Fruit fly (Drosophila melanogaster): ENCODE results near the gene Zmynd8.

The Zmynd8 gene

dm6 chr3R:31718967-31719366 lies 49.7 kb downstream of the Zmynd8 start:
- TF ChIP-seq nom (GFP tag; optimal IDR thresholded peaks at IDR 0.05) (peak; percentile 54), scrt (GFP tag; optimal IDR thresholded peaks at IDR 0.05) (no peak)

dm6 chr3R:31719497-31719896 lies 50.2 kb downstream of the Zmynd8 start:
- TF ChIP-seq cwo (GFP tag; optimal IDR thresholded peaks at IDR 0.05) (no peak), chinmo (GFP tag; IDR thresholded peaks at IDR 0.05; ENCODE audit: partially characterized antibody) (no peak), CG1233 (GFP tag; optimal IDR thresholded peaks at IDR 0.05) (no peak), her (GFP tag; optimal IDR thresholded peaks at IDR 0.05) (no peak), gcm (GFP tag; optimal IDR thresholded peaks at IDR 0.05) (peak; percentile 41), CG8765 (GFP tag; IDR thresholded peaks at IDR 0.05) (no peak), CG10321 (GFP tag; IDR thresholded peaks at IDR 0.05) (no peak), z (GFP tag; IDR thresholded peaks at IDR 0.05) (no peak), ttk (GFP tag; IDR thresholded peaks at IDR 0.05) (peak; percentile 30; the same call in 1 of the 2 replicates), slbo (GFP tag; IDR thresholded peaks at IDR 0.05) (0 out of 2 replicates have a peak, but pooled peaks have one; percentile 14), CG7745 (tag; optimal IDR thresholded peaks at IDR 0.05) (no peak), zen2 (GFP tag; IDR thresholded peaks at IDR 0.05; ENCODE audit: partially characterized antibody) (no peak), CG17361 (GFP tag; IDR thresholded peaks at IDR 0.05) (no peak), CG17802 (tag; optimal IDR thresholded peaks at IDR 0.05) (no peak), CG10366 (GFP tag; IDR thresholded peaks at IDR 0.05) (0 out of 2 replicates have a peak, but pooled peaks have one; percentile 16), sr (GFP tag; IDR thresholded peaks at IDR 0.05) (peak; percentile 75; the same call in 2 of the 3 replicates), tll (GFP tag; optimal IDR thresholded peaks at IDR 0.05) (no peak), pzg (GFP tag; optimal IDR thresholded peaks at IDR 0.05) (no peak), CG9727 (GFP tag; optimal IDR thresholded peaks at IDR 0.05) (no peak), crol (GFP tag; IDR thresholded peaks at IDR 0.05) (peak; percentile 54), CG11085 (GFP tag; IDR thresholded peaks at IDR 0.05) (no peak), lov (optimal IDR thresholded peaks at IDR 0.05) (no peak), lov (GFP tag; IDR thresholded peaks at IDR 0.05) (0 out of 3 replicates have a peak, but pooled peaks have one; percentile 29), tup (GFP tag; optimal IDR thresholded peaks at IDR 0.05) (no peak), sc (optimal IDR thresholded peaks at IDR 0.05) (no peak), sc (GFP tag; optimal IDR thresholded peaks at IDR 0.05) (no peak), Hsf (GFP tag; optimal IDR thresholded peaks at IDR 0.05) (no peak), ken (GFP tag; IDR thresholded peaks at IDR 0.05) (0 out of 3 replicates have a peak, but pooled peaks have one; percentile 11), Atf-2 (GFP tag; optimal IDR thresholded peaks at IDR 0.05) (no peak), Lhr (GFP tag; optimal IDR thresholded peaks at IDR 0.05) (no peak), CG4707 (GFP tag; optimal IDR thresholded peaks at IDR 0.05) (no peak)

- no peak for TF ChIP-seq pros (GFP tag; optimal IDR thresholded peaks at IDR 0.05)
- TF ChIP-seq Hr78 (GFP tag; optimal IDR thresholded peaks at IDR 0.05): no peak
- no peak for TF ChIP-seq Opbp (GFP tag; IDR thresholded peaks at IDR 0.05; ENCODE audit: partially characterized antibody)
- 0 out of 4 replicates have a peak, but pooled peaks have one; percentile 24 for TF ChIP-seq chinmo (GFP tag; IDR thresholded peaks at IDR 0.05; ENCODE audit: partially characterized antibody)
- TF ChIP-seq ttk (GFP tag; IDR thresholded peaks at IDR 0.05): 0 out of 2 replicates have a peak, but pooled peaks have one; percentile 19
- TF ChIP-seq CG12769 (tag; optimal IDR thresholded peaks at IDR 0.05): peak; percentile 18
- TF ChIP-seq CTCF (GFP tag; optimal IDR thresholded peaks at IDR 0.05): no peak
- no peak for TF ChIP-seq sna (GFP tag; IDR thresholded peaks at IDR 0.05; ENCODE audit: partially characterized antibody)
- TF ChIP-seq CG17568 (GFP tag; optimal IDR thresholded peaks at IDR 0.05): no peak
- no peak for TF ChIP-seq ac (GFP tag; optimal IDR thresholded peaks at IDR 0.05)
- TF ChIP-seq Atf6 (GFP tag; IDR thresholded peaks at IDR 0.05): no peak
- TF ChIP-seq sr (GFP tag; IDR thresholded peaks at IDR 0.05): peak; percentile 75
- TF ChIP-seq CG11456 (GFP tag; IDR thresholded peaks at IDR 0.05): no peak
- TF ChIP-seq grau (tag; optimal IDR thresholded peaks at IDR 0.05): no peak
- TF ChIP-seq lola (GFP tag; optimal IDR thresholded peaks at IDR 0.05): no peak
- TF ChIP-seq CG13894 (tag; optimal IDR thresholded peaks at IDR 0.05): peak; percentile 33
- TF ChIP-seq mld (GFP tag; IDR thresholded peaks at IDR 0.05; ENCODE audit: partially characterized antibody): no peak
- TF ChIP-seq nom (GFP tag; optimal IDR thresholded peaks at IDR 0.05): peak; percentile 3
- no peak for TF ChIP-seq Jarid2 (GFP tag; optimal IDR thresholded peaks at IDR 0.05)
- TF ChIP-seq sima (GFP tag; optimal IDR thresholded peaks at IDR 0.05): no peak
Observed at dm6 chr3R:31720112-31720511, 50.8 kb downstream of the Zmynd8 start.

Measured in whole organism, embryonic.